Fruit fly (Drosophila melanogaster) whole organism, prepupa: Measurements from ENCODE around the gene CG3588.

Experiments
- CG10669 ChIP-seq: fragments of 200-800 bp; sonication (Bioruptor generic); optimal IDR thresholded peaks from 3 replicates; lab custom pipeline; 2018; ENCODE audit warnings: missing biosample characterization, mild to moderate bottlenecking, missing genetic modification characterization, moderate library complexity
- CG8319 ChIP-seq: fragments of 200-800 bp; sonication (Bioruptor generic); optimal IDR thresholded peaks from 3 replicates; lab custom pipeline; 2016; ENCODE audit warnings: missing biosample characterization, missing genetic modification characterization
- Eip93F ChIP-seq: fragments of 200-800 bp; sonication (Bioruptor generic); optimal IDR thresholded peaks from 2 replicates; lab custom pipeline; 2016; ENCODE audit warnings: missing biosample characterization, mild to moderate bottlenecking, missing genetic modification characterization
- Ets21C ChIP-seq: fragments of 200-800 bp; sonication (Bioruptor generic); optimal IDR thresholded peaks from 3 replicates; lab custom pipeline; 2016; ENCODE audit warnings: missing biosample characterization, missing genetic modification characterization
- Lpt ChIP-seq: fragments of 200-800 bp; sonication (Bioruptor generic); optimal IDR thresholded peaks from 3 replicates; lab custom pipeline; 2016; ENCODE audit warnings: missing biosample characterization, missing genetic modification characterization
- fd59A ChIP-seq: fragments of 200-800 bp; sonication (Bioruptor generic); optimal IDR thresholded peaks from 2 replicates; lab custom pipeline; 2017; ENCODE audit warnings: missing biosample characterization, mild to moderate bottlenecking, missing genetic modification characterization, missing genetic modification reagents
- pdm3 ChIP-seq: fragments of 200-800 bp; sonication (Bioruptor generic); optimal IDR thresholded peaks from 3 replicates; lab custom pipeline; 2016; ENCODE audit warnings: missing biosample characterization, missing genetic modification characterization
- ss ChIP-seq, 2 experiments: fragments of 200-800 bp; sonication (Bioruptor generic); optimal IDR thresholded peaks; 2 replicates in 1 of 2; 3 replicates in 1 of 2; lab custom pipeline; 2017 to 2018; ENCODE audit warnings: mild to moderate bottlenecking in 2 of 2, missing biosample characterization in 2 of 2, missing genetic modification characterization in 2 of 2, moderate library complexity in 1 of 2
- vri ChIP-seq: fragments of 200-800 bp; sonication (Bioruptor generic); optimal IDR thresholded peaks from 3 replicates; lab custom pipeline; 2016; ENCODE audit warnings: missing biosample characterization, mild to moderate bottlenecking, missing genetic modification characterization

dm6 chrX:2941108-2941507, 21.5 kb downstream of the CG3588 start, which contains the start of gene CG14421:
- no peak for TF ChIP-seq ss (GFP tag; optimal IDR thresholded peaks at IDR 0.05; lab: Kevin White, UChicago)
- TF ChIP-seq fd59A (GFP tag; lab: Kevin White, UChicago), result no peak
- TF ChIP-seq CG8319, result no peak
- no peak for TF ChIP-seq Ets21C (GFP tag; lab: Kevin White, UChicago)
- no peak for TF ChIP-seq Eip93F (GFP tag; lab: Kevin White, UChicago)
- no peak for TF ChIP-seq Lpt
- no peak for TF ChIP-seq vri
- TF ChIP-seq CG10669 (GFP tag; lab: Kevin White, UChicago), result no peak
- no peak for TF ChIP-seq pdm3 (GFP tag; lab: Kevin White, UChicago)
